Worm (Caenorhabditis elegans) whole organism, L1 larva: ENCODE data around the gene srh-243.

Experiments
- C16A3.4 ChIP-seq: fragments of 150-350 bp; optimal IDR thresholded peaks from 2 replicates; lab custom pipeline; 2014; ENCODE audit warnings: missing biosample characterization, missing genetic modification characterization
- F16B12.6 ChIP-seq: fragments of 150-350 bp; optimal IDR thresholded peaks from 2 replicates; lab custom pipeline; 2014; ENCODE audit warnings: missing biosample characterization, missing genetic modification characterization
- Y116A8C.19 ChIP-seq: sonication (generic microtip); optimal IDR thresholded peaks from 2 replicates; lab custom pipeline; 2016; ENCODE audit warnings: missing compliant biosample characterization, missing genetic modification characterization, borderline replicate concordance
- ceh-88 ChIP-seq: fragments of 200-800 bp; sonication (Bioruptor generic); IDR thresholded peaks from 2 replicates; pipeline ENCODE4 v1.3.6; 2022; ENCODE audit warnings: missing genetic modification characterization, missing compliant biosample characterization
- ces-1 ChIP-seq: fragments of 150-350 bp; optimal IDR thresholded peaks from 2 replicates; lab custom pipeline; 2014; ENCODE audit warnings: missing biosample characterization, missing genetic modification reagents, missing genetic modification characterization
- dpl-1 ChIP-seq, 3 experiments: fragments of 150-350 bp in 2 of 3; sonication (generic microtip) in 1 of 3; optimal IDR thresholded peaks; 2 replicates each; lab custom pipeline; 2014 to 2017; ENCODE audit warnings: missing biosample characterization in 3 of 3, missing genetic modification characterization in 3 of 3, missing genetic modification reagents in 3 of 3
- dsc-1 ChIP-seq: sonication (generic microtip); optimal IDR thresholded peaks from 2 replicates; lab custom pipeline; 2016; ENCODE audit warnings: mild to moderate bottlenecking, missing genetic modification characterization, missing compliant biosample characterization
- efl-1 ChIP-seq, 4 experiments: fragments of 150-350 bp; optimal IDR thresholded peaks in 3 of 4; peaks in 1 of 4; 1 replicate in 1 of 4; 2 replicates in 3 of 4; lab custom pipeline; 2014; ENCODE audit warnings: missing biosample characterization in 2 of 4, missing genetic modification characterization in 2 of 4, missing genetic modification reagents in 2 of 4
- efl-3 ChIP-seq: fragments of 200-800 bp; sonication (Bioruptor generic); optimal IDR thresholded peaks from 2 replicates; lab custom pipeline; 2018; ENCODE audit warnings: mild to moderate bottlenecking, missing genetic modification characterization, missing compliant biosample characterization
- egl-13 ChIP-seq: sonication (generic microtip); optimal IDR thresholded peaks from 2 replicates; lab custom pipeline; 2016; ENCODE audit warnings: missing genotype, missing genetic modification reagents, missing genetic modification characterization, missing compliant biosample characterization
- elt-2 ChIP-seq: sonication (generic microtip); optimal IDR thresholded peaks from 2 replicates; lab custom pipeline; 2016; ENCODE audit warnings: missing genetic modification characterization, mild to moderate bottlenecking, inconsistent platforms, missing compliant biosample characterization, missing genetic modification reagents
- fkh-10 ChIP-seq: sonication (generic microtip); optimal IDR thresholded peaks from 2 replicates; lab custom pipeline; 2017; ENCODE audit warnings: missing biosample characterization, missing genetic modification reagents, missing genetic modification characterization
- grh-1 ChIP-seq: fragments of 200-800 bp; sonication (Bioruptor generic); IDR thresholded peaks from 2 replicates; pipeline ENCODE4 v1.3.6; 2022; ENCODE audit warnings: missing genetic modification reagents, missing genetic modification characterization, missing compliant biosample characterization
- hpl-2 ChIP-seq: fragments of 150-350 bp; optimal IDR thresholded peaks from 2 replicates; lab custom pipeline; 2014; ENCODE audit warnings: missing biosample characterization, missing genetic modification reagents, missing genetic modification characterization
- irx-1 ChIP-seq: sonication (generic microtip); optimal IDR thresholded peaks from 2 replicates; lab custom pipeline; 2016; ENCODE audit warnings: missing genetic modification characterization, missing compliant biosample characterization
- lin-14 ChIP-seq: fragments of 200-800 bp; sonication (Bioruptor generic); optimal IDR thresholded peaks from 2 replicates; lab custom pipeline; 2018; ENCODE audit warnings: mild to moderate bottlenecking, missing genetic modification characterization, moderate library complexity, missing compliant biosample characterization
- mef-2 ChIP-seq: fragments of 150-350 bp; optimal IDR thresholded peaks from 2 replicates; lab custom pipeline; 2014; ENCODE audit warnings: missing biosample characterization, missing genetic modification characterization
- nhr-20 ChIP-seq: sonication (generic microtip); optimal IDR thresholded peaks from 2 replicates; lab custom pipeline; 2016; ENCODE audit warnings: mild to moderate bottlenecking, missing genetic modification characterization, missing compliant biosample characterization
- nhr-237 ChIP-seq: fragments of 150-350 bp; optimal IDR thresholded peaks from 2 replicates; lab custom pipeline; 2014; ENCODE audit warnings: missing biosample characterization, missing genetic modification characterization
- nhr-28 ChIP-seq: fragments of 150-350 bp; optimal IDR thresholded peaks from 2 replicates; lab custom pipeline; 2014; ENCODE audit warnings: missing biosample characterization, missing genetic modification characterization
- nhr-47 ChIP-seq: sonication (generic microtip); optimal IDR thresholded peaks from 2 replicates; lab custom pipeline; 2016; ENCODE audit warnings: mild to moderate bottlenecking, missing genetic modification characterization, moderate library complexity, missing compliant biosample characterization
- nhr-76 ChIP-seq: sonication (generic microtip); optimal IDR thresholded peaks from 2 replicates; lab custom pipeline; 2017; ENCODE audit warnings: missing biosample characterization, missing genetic modification characterization
- pax-3 ChIP-seq: fragments of 200-800 bp; sonication (Bioruptor generic); optimal IDR thresholded peaks from 2 replicates; lab custom pipeline; 2018; ENCODE audit warnings: mild to moderate bottlenecking, missing genetic modification characterization, moderate library complexity, missing compliant biosample characterization
- skn-1 ChIP-seq: fragments of 150-350 bp; optimal IDR thresholded peaks from 2 replicates; lab custom pipeline; 2014; ENCODE audit warnings: missing biosample characterization, missing genetic modification characterization
- snpc-4 ChIP-seq: fragments of 150-350 bp; optimal IDR thresholded peaks from 2 replicates; lab custom pipeline; 2014; ENCODE audit warnings: missing biosample characterization, missing genetic modification characterization
- snu-23 ChIP-seq: sonication (generic microtip); optimal IDR thresholded peaks from 2 replicates; lab custom pipeline; 2016; ENCODE audit warnings: missing genetic modification characterization, missing compliant biosample characterization
- swsn-7 ChIP-seq: sonication (generic microtip); optimal IDR thresholded peaks from 2 replicates; lab custom pipeline; 2016; ENCODE audit warnings: missing genetic modification characterization, missing compliant biosample characterization
- unc-62 ChIP-seq: fragments of 150-350 bp; optimal IDR thresholded peaks from 2 replicates; lab custom pipeline; 2014; ENCODE audit warnings: missing biosample characterization, missing genetic modification reagents, missing genetic modification characterization
- unc-98 ChIP-seq: fragments of 200-800 bp; sonication (Bioruptor generic); IDR thresholded peaks from 2 replicates; pipeline ENCODE4 v1.3.6; 2022; ENCODE audit warnings: missing genetic modification characterization, missing compliant biosample characterization
- xbp-1 ChIP-seq: sonication (generic microtip); optimal IDR thresholded peaks from 2 replicates; lab custom pipeline; 2016; ENCODE audit warnings: missing genetic modification characterization, missing compliant biosample characterization
- zip-4 ChIP-seq: fragments of 200-800 bp; sonication (Bioruptor generic); optimal IDR thresholded peaks from 2 replicates; lab custom pipeline; 2018; ENCODE audit warnings: mild to moderate bottlenecking, missing genetic modification characterization, moderate library complexity, missing compliant biosample characterization
- ztf-11 ChIP-seq, 2 experiments: sonication (generic microtip); optimal IDR thresholded peaks; 2 replicates each; lab custom pipeline; 2016 to 2017; ENCODE audit warnings: missing genetic modification characterization in 2 of 2, missing biosample characterization in 1 of 2, missing compliant biosample characterization in 1 of 2
- ztf-4 ChIP-seq: fragments of 150-350 bp; optimal IDR thresholded peaks from 2 replicates; lab custom pipeline; 2014; ENCODE audit warnings: missing biosample characterization, missing genetic modification characterization

Gene srh-243

ce11 chrV:2870127-2870526, at the start of gene srh-243:
Gene srh-243 (plus strand): TSS chrV:2870427.
- TF ChIP-seq nhr-76 (tag; lab: Kevin White, UChicago) = no peak
- no peak for TF ChIP-seq nhr-237
- TF ChIP-seq snu-23 (GFP tag; lab: Kevin White, UChicago) = no peak
- no peak for TF ChIP-seq swsn-7 (tag; lab: Kevin White, UChicago)
- TF ChIP-seq grh-1 (GFP tag; lab: Robert Waterston, UW) = no peak
- TF ChIP-seq ces-1 (GFP tag; lab: Kevin White, UChicago) = no peak
- no peak for TF ChIP-seq nhr-28
- no peak for TF ChIP-seq hpl-2

ce11 chrV:2821618-2822272, 48.5 kb upstream of the srh-243 start, which contains the start of gene srh-36:
Gene srh-36 (minus strand): TSS chrV:2821668.
- peak; percentile 29 for TF ChIP-seq snpc-4 (tag; lab: Kevin White, UChicago)
- TF ChIP-seq unc-98 = no peak

ce11 chrV:2825978-2826377, 44.2 kb upstream of the srh-243 start:
- TF ChIP-seq hpl-2 (no peak), egl-13 (tag; lab: Kevin White, UChicago) (no peak), xbp-1 (no peak), nhr-47 (tag; lab: Kevin White, UChicago) (no peak), lin-14 (GFP tag; lab: Kevin White, UChicago) (no peak), pax-3 (tag; lab: Kevin White, UChicago) (no peak), elt-2 (tag; lab: Kevin White, UChicago) (no peak), C16A3.4 (tag; lab: Kevin White, UChicago) (no peak), skn-1 (tag; lab: Kevin White, UChicago) (no peak), efl-1 (optimal IDR thresholded peaks at IDR 0.05; lab: Kevin White, UChicago) (no peak), efl-1 (GFP tag; optimal IDR thresholded peaks at IDR 0.05 in 1 of 2; lab: Kevin White, UChicago) (no peak), Y116A8C.19 (tag; lab: Kevin White, UChicago) (no peak), ceh-88 (GFP tag; lab: Robert Waterston, UW) (no peak), dsc-1 (tag; lab: Kevin White, UChicago) (no peak)

- TF ChIP-seq dpl-1 (GFP tag; optimal IDR thresholded peaks at IDR 0.05; lab: Kevin White, UChicago) (peak in 2 of 3 experiments; percentile 19 to 20), efl-1 (optimal IDR thresholded peaks at IDR 0.05; lab: Kevin White, UChicago) (peak; percentile 61 to 65), efl-1 (GFP tag; optimal IDR thresholded peaks at IDR 0.05 in 1 of 2; lab: Kevin White, UChicago) (peak in 1 of 2 experiments; percentile 92), mef-2 (tag; lab: Kevin White, UChicago) (no peak)
Measured at ce11 chrV:2826815-2827214, 43.4 kb upstream of the srh-243 start, which contains the start of gene T03D3.5. Gene T03D3.5 (minus strand): TSS chrV:2826835.

- no peak for TF ChIP-seq fkh-10 (GFP tag; lab: Kevin White, UChicago)
- TF ChIP-seq Y116A8C.19 (tag; lab: Kevin White, UChicago) = no peak
- TF ChIP-seq zip-4 (GFP tag; lab: Kevin White, UChicago) = no peak
- no peak for TF ChIP-seq nhr-76 (tag; lab: Kevin White, UChicago)
- no peak for TF ChIP-seq F16B12.6 (tag; lab: Kevin White, UChicago)
- TF ChIP-seq ztf-11 (tag; optimal IDR thresholded peaks at IDR 0.05; lab: Kevin White, UChicago) = no peak
- TF ChIP-seq nhr-237 = no peak
- TF ChIP-seq efl-3 (GFP tag; lab: Kevin White, UChicago) = no peak
- TF ChIP-seq nhr-28 = no peak
- TF ChIP-seq unc-62 (GFP tag; lab: Kevin White, UChicago) = no peak
- TF ChIP-seq nhr-20 (tag; lab: Kevin White, UChicago) = no peak
- no peak for TF ChIP-seq ztf-4 (tag; lab: Kevin White, UChicago)
- no peak for TF ChIP-seq ces-1 (GFP tag; lab: Kevin White, UChicago)
- no peak for TF ChIP-seq dsc-1 (tag; lab: Kevin White, UChicago)
- TF ChIP-seq irx-1 = no peak
- TF ChIP-seq, all 84 proteins: peak for 0
Measured at ce11 chrV:2830817-2831216, 39.4 kb upstream of the srh-243 start, which contains the start of gene srw-2. Gene srw-2 (plus strand): TSS chrV:2830878.
